Worm (Caenorhabditis elegans): ENCODE data around the gene ZC416.2.
A peak's percentile ranks its signal among the peaks of the same experiment; 100 is the strongest.

The ZC416.2 gene

ce11 chrIV:3636528-3637129, 3.2 kb downstream of the ZC416.2 start, which contains the start of gene madf-9:
Gene madf-9, plus strand, starts transcription at chrIV:3637079.
- TF ChIP-seq daf-16 (GFP tag; optimal IDR thresholded peaks at IDR 0.05), result peak; percentile 10 to 56
- peak; percentile 68 for TF ChIP-seq daf-16 (tag; optimal IDR thresholded peaks at IDR 0.05)
- TF ChIP-seq unc-62 (GFP tag; optimal IDR thresholded peaks at IDR 0.05 in 1 of 2), result no peak
- TF ChIP-seq unc-62 (tag; optimal IDR thresholded peaks at IDR 0.05), result no peak
- 0 out of 4 replicates have a peak, but pooled peaks of 1 of the 2 experiments have one; percentile 28 for TF ChIP-seq madf-5 (GFP tag; IDR thresholded peaks at IDR 0.05)
- no peak for TF ChIP-seq ceh-62 (tag; optimal IDR thresholded peaks at IDR 0.05)
- peak; percentile 92 for TF ChIP-seq mxl-3 (GFP tag; optimal IDR thresholded peaks at IDR 0.05)
- TF ChIP-seq nhr-102 (tag; optimal IDR thresholded peaks at IDR 0.05), result peak; percentile 51
- no peak for TF ChIP-seq zag-1 (tag; optimal IDR thresholded peaks at IDR 0.05)
- TF ChIP-seq T20F7.1 (GFP tag; optimal IDR thresholded peaks at IDR 0.05), result no peak
- no peak for TF ChIP-seq gei-8 (GFP tag; optimal IDR thresholded peaks at IDR 0.05)
- TF ChIP-seq lin-39 (tag; optimal IDR thresholded peaks at IDR 0.05), result no peak
- TF ChIP-seq aly-2 (tag; optimal IDR thresholded peaks at IDR 0.05), result no peak
- no peak for TF ChIP-seq ZK337.2 (GFP tag; IDR thresholded peaks at IDR 0.05)
- TF ChIP-seq D1046.2 (GFP tag; IDR thresholded peaks at IDR 0.05), result no peak
- TF ChIP-seq attf-4 (tag; optimal IDR thresholded peaks at IDR 0.05), result no peak
- no peak for TF ChIP-seq F26F4.8 (GFP tag; conservative IDR thresholded peaks at IDR 0.05)
- TF ChIP-seq rbr-2 (tag; optimal IDR thresholded peaks at IDR 0.05), result peak; percentile 79
- peak; percentile 78 to 88 for TF ChIP-seq mdl-1 (tag; optimal IDR thresholded peaks at IDR 0.05)
- TF ChIP-seq lsy-2 (tag; optimal IDR thresholded peaks at IDR 0.05), result peak; percentile 37 to 44
- TF ChIP-seq ceh-28 (tag; optimal IDR thresholded peaks at IDR 0.05), result no peak
- no peak for TF ChIP-seq ztf-11 (tag; optimal IDR thresholded peaks at IDR 0.05)
- no peak for TF ChIP-seq daf-19 (GFP tag; conservative IDR thresholded peaks at IDR 0.05)
- no peak for TF ChIP-seq zip-11 (GFP tag; IDR thresholded peaks at IDR 0.05)
- TF ChIP-seq nhr-42 (GFP tag; IDR thresholded peaks at IDR 0.05), result peak; percentile 76; the same call in 1 of the 2 replicates
- TF ChIP-seq ZK546.5 (tag; optimal IDR thresholded peaks at IDR 0.05), result no peak
- TF ChIP-seq snpc-1.2 (GFP tag; IDR thresholded peaks at IDR 0.05), result no peak
- peak; percentile 94 for TF ChIP-seq hmg-1.1 (GFP tag; IDR thresholded peaks at IDR 0.05)
- TF ChIP-seq fos-1 (tag; optimal IDR thresholded peaks at IDR 0.05), result no peak
- TF ChIP-seq nhr-6 (tag; optimal IDR thresholded peaks at IDR 0.05), result peak; percentile 81
- peak; percentile 45 for TF ChIP-seq dve-1 (tag; optimal IDR thresholded peaks at IDR 0.05; ENCODE audit: insufficient read depth)
- TF ChIP-seq madf-9 (GFP tag; conservative IDR thresholded peaks at IDR 0.05), result peak; percentile 98
- TF ChIP-seq nhr-28 (tag; optimal IDR thresholded peaks at IDR 0.05), result peak; percentile 64
- TF ChIP-seq F37D6.2 (tag; optimal IDR thresholded peaks at IDR 0.05), result peak; percentile 62
- peak; percentile 98 for TF ChIP-seq nhr-41 (GFP tag; IDR thresholded peaks at IDR 0.05)
- no peak for TF ChIP-seq nhr-10 (tag; optimal IDR thresholded peaks at IDR 0.05)
- TF ChIP-seq F44E2.7 (GFP tag; IDR thresholded peaks at IDR 0.05), result no peak
- no peak for TF ChIP-seq snpc-4 (tag; optimal IDR thresholded peaks at IDR 0.05)
- 0 out of 2 replicates have a peak, but pooled peaks have one; percentile 19 for TF ChIP-seq tra-1 (GFP tag; IDR thresholded peaks at IDR 0.05)
- TF ChIP-seq mes-2 (tag; optimal IDR thresholded peaks at IDR 0.05; ENCODE audit: poor library complexity, severe bottlenecking), result no peak
- no peak for TF ChIP-seq duxl-1 (tag; optimal IDR thresholded peaks at IDR 0.05; ENCODE audit: poor library complexity)
- TF ChIP-seq zip-2 (tag; optimal IDR thresholded peaks at IDR 0.05), result no peak
- peak; percentile 83 for TF ChIP-seq egl-43 (GFP tag; IDR thresholded peaks at IDR 0.05)
- no peak for TF ChIP-seq Y75B8A.6 (GFP tag; IDR thresholded peaks at IDR 0.05)
- 0 out of 2 replicates have a peak, but pooled peaks have one; percentile 21 for TF ChIP-seq mxl-2 (GFP tag; conservative IDR thresholded peaks at IDR 0.05)
- no peak for TF ChIP-seq lin-13 (GFP tag; optimal IDR thresholded peaks at IDR 0.05)
- peak; percentile 11; the same call in 1 of the 2 replicates for TF ChIP-seq vab-7 (GFP tag; IDR thresholded peaks at IDR 0.05)
- TF ChIP-seq aha-1 (tag), result peak; percentile 99
- TF ChIP-seq pha-4 (GFP tag; IDR thresholded peaks at IDR 0.05), result peak; percentile 78; the same call in 1 of the 2 replicates
- no peak for TF ChIP-seq pha-4 (tag; optimal IDR thresholded peaks at IDR 0.05)
- TF ChIP-seq Y48G9A.11 (GFP tag; IDR thresholded peaks at IDR 0.05), result no peak
- TF ChIP-seq lir-3 (tag; optimal IDR thresholded peaks at IDR 0.05), result no peak

Data from whole organism, L4 larva.